Worm (Caenorhabditis elegans) whole organism, L2 larva: Measurements from ENCODE around the gene T24D5.4.

ENCODE experiments used
- C34F6.9 ChIP-seq: fragments of 150-350 bp; optimal IDR thresholded peaks from 2 replicates; lab custom pipeline; 2014; ENCODE audit warnings: missing biosample characterization, missing genetic modification characterization
- F13H6.1 ChIP-seq: sonication (generic microtip); optimal IDR thresholded peaks from 2 replicates; lab custom pipeline; 2016; ENCODE audit warnings: missing genetic modification characterization, missing compliant biosample characterization
- Y55F3AM.14 ChIP-seq: fragments of 200-800 bp; sonication (Bioruptor generic); optimal IDR thresholded peaks from 2 replicates; lab custom pipeline; 2018; ENCODE audit warnings: mild to moderate bottlenecking, missing genetic modification characterization, missing compliant biosample characterization
- ZK546.5 ChIP-seq: sonication (generic microtip); optimal IDR thresholded peaks from 2 replicates; lab custom pipeline; 2017; ENCODE audit warnings: missing biosample characterization, missing genetic modification characterization
- alr-1 ChIP-seq: fragments of 150-350 bp; optimal IDR thresholded peaks from 2 replicates; lab custom pipeline; 2014; ENCODE audit warnings: missing biosample characterization, missing genetic modification characterization
- blmp-1 ChIP-seq: sonication (generic microtip); optimal IDR thresholded peaks from 2 replicates; lab custom pipeline; 2017; ENCODE audit warnings: missing genetic modification characterization, mild to moderate bottlenecking, missing compliant biosample characterization, antibody characterized with exemption, moderate library complexity; ENCODE audit not compliant: insufficient read depth
- ceh-82 ChIP-seq: fragments of 150-350 bp; optimal IDR thresholded peaks from 2 replicates; lab custom pipeline; 2014; ENCODE audit warnings: missing biosample characterization, missing genetic modification characterization
- crh-2 ChIP-seq: sonication (generic microtip); optimal IDR thresholded peaks from 2 replicates; lab custom pipeline; 2017; ENCODE audit warnings: missing biosample characterization, missing genetic modification characterization
- egl-27 ChIP-seq: sonication (generic microtip); optimal IDR thresholded peaks from 3 replicates; lab custom pipeline; 2017; ENCODE audit warnings: missing biosample characterization, missing genetic modification reagents, missing genetic modification characterization
- elt-1 ChIP-seq: fragments of 150-350 bp; optimal IDR thresholded peaks from 2 replicates; lab custom pipeline; 2014; ENCODE audit warnings: missing biosample characterization, missing genetic modification characterization
- fos-1 ChIP-seq: fragments of 150-350 bp; optimal IDR thresholded peaks from 2 replicates; lab custom pipeline; 2014; ENCODE audit warnings: missing biosample characterization, missing genetic modification characterization
- gmeb-1 ChIP-seq: fragments of 150-350 bp; optimal IDR thresholded peaks from 2 replicates; lab custom pipeline; 2014; ENCODE audit warnings: missing biosample characterization, missing genetic modification characterization
- lin-13 ChIP-seq: fragments of 150-350 bp; optimal IDR thresholded peaks from 2 replicates; lab custom pipeline; 2014; ENCODE audit warnings: missing biosample characterization, missing genetic modification reagents, missing genetic modification characterization
- lin-39 ChIP-seq: fragments of 150-350 bp; optimal IDR thresholded peaks from 2 replicates; lab custom pipeline; 2014; ENCODE audit warnings: missing biosample characterization, missing genetic modification reagents, missing genetic modification characterization
- lsy-2 ChIP-seq, 2 experiments: fragments of 150-350 bp in 1 of 2; sonication (generic microtip) in 1 of 2; optimal IDR thresholded peaks; 2 replicates each; lab custom pipeline; 2014 to 2017; ENCODE audit warnings: missing biosample characterization in 2 of 2, missing genetic modification characterization in 2 of 2
- mbf-1 ChIP-seq: sonication (generic microtip); optimal IDR thresholded peaks from 2 replicates; lab custom pipeline; 2017; ENCODE audit warnings: missing biosample characterization, missing genetic modification characterization
- nhr-12 ChIP-seq: fragments of 150-350 bp; optimal IDR thresholded peaks from 2 replicates; lab custom pipeline; 2014; ENCODE audit warnings: missing biosample characterization, missing genetic modification characterization
- nhr-129 ChIP-seq: fragments of 150-350 bp; optimal IDR thresholded peaks from 2 replicates; lab custom pipeline; 2014; ENCODE audit warnings: missing biosample characterization, missing genetic modification characterization
- nhr-21 ChIP-seq: fragments of 150-350 bp; optimal IDR thresholded peaks from 2 replicates; lab custom pipeline; 2014; ENCODE audit warnings: missing biosample characterization, missing genetic modification characterization
- nhr-237 ChIP-seq: fragments of 150-350 bp; optimal IDR thresholded peaks from 2 replicates; lab custom pipeline; 2014; ENCODE audit warnings: missing biosample characterization, missing genetic modification characterization
- nhr-25 ChIP-seq: fragments of 150-350 bp; sonication (generic microtip); optimal IDR thresholded peaks from 3 replicates; lab custom pipeline; 2014; ENCODE audit warnings: missing biosample characterization, missing genetic modification characterization
- nhr-6 ChIP-seq: fragments of 150-350 bp; optimal IDR thresholded peaks from 2 replicates; lab custom pipeline; 2014; ENCODE audit warnings: missing biosample characterization, missing genetic modification characterization
- peb-1 ChIP-seq: fragments of 150-350 bp; optimal IDR thresholded peaks from 2 replicates; lab custom pipeline; 2014; ENCODE audit warnings: missing biosample characterization, missing genetic modification characterization
- skn-1 ChIP-seq: sonication (generic microtip); optimal IDR thresholded peaks from 2 replicates; lab custom pipeline; 2017; ENCODE audit warnings: missing biosample characterization, missing genetic modification characterization
- sma-3 ChIP-seq: sonication (generic microtip); optimal IDR thresholded peaks from 2 replicates; lab custom pipeline; 2016; ENCODE audit warnings: missing genetic modification reagents, missing genetic modification characterization, missing compliant biosample characterization
- sma-9 ChIP-seq, 2 experiments: fragments of 150-350 bp in 1 of 2; sonication (generic microtip) in 1 of 2; optimal IDR thresholded peaks; 2 replicates each; lab custom pipeline; 2014 to 2016; ENCODE audit warnings: missing genetic modification characterization in 2 of 2, mild to moderate bottlenecking in 1 of 2, missing biosample characterization in 1 of 2, missing compliant biosample characterization in 1 of 2, missing genetic modification reagents in 1 of 2, moderate library complexity in 1 of 2
- unc-39 ChIP-seq: fragments of 150-350 bp; optimal IDR thresholded peaks from 2 replicates; lab custom pipeline; 2014; ENCODE audit warnings: missing biosample characterization, missing genetic modification characterization
- unc-55 ChIP-seq: fragments of 150-350 bp; sonication (generic microtip); optimal IDR thresholded peaks from 3 replicates; lab custom pipeline; 2014; ENCODE audit warnings: missing biosample characterization, missing genetic modification reagents, missing genetic modification characterization
- unc-62 ChIP-seq: fragments of 150-350 bp; optimal IDR thresholded peaks from 2 replicates; lab custom pipeline; 2014; ENCODE audit warnings: missing biosample characterization, missing genetic modification reagents, missing genetic modification characterization
- ztf-11 ChIP-seq: sonication (generic microtip); optimal IDR thresholded peaks from 2 replicates; lab custom pipeline; 2017; ENCODE audit warnings: missing biosample characterization, missing genetic modification characterization

T24D5.4 gene

DNA sequence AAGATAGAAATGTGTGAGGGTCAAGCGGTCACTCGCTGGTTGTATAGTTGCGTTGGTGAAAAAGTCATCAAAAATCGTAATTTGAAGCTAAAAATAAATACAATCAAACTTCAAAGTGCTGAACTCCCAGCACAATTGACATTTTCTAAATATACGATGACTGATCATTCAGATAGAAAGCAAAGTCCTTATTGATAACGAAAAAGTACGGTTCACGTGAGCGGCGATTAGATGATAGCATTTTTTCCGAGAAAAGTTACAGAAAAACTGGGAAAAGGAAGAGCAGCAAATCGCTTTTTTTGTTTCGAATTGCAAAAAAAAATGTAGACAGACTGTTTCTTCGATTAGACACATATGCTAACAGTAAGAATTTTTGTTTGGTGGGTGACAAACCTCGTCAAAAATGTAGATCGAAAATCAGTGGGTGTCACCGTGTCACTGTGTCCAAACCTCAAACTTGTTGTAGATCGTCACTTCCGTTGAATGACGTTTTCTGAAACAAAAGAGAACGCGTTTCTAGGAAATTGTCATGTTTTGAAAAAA, 37.0 kb downstream of the T24D5.4 start, which contains the start of gene ivns-1:
Gene ivns-1 (minus strand): TSS at position 493 of the 543 bp plus-strand sequence.
- TF ChIP-seq fos-1 (tag; lab: Kevin White, UChicago) (peak; percentile 35), gmeb-1 (no peak)

DNA sequence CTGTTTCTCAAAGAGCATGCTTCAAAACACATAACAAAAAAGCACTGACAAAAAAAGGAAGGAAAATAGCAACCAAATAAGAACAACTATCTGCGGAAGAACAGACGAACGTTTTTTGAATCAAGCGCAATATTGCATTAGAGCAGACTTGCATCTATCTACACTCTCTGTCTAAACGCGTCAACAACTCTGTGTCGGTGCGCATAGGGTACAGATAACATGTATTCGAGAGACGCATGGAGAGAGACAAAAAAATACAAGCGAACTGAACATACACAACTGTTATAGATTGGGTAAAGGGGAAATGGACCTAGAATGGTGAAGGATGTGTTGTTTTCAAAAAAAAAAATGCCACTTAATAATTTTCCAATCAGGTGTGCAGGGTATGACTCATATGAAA, 38.0 kb downstream of the T24D5.4 start:
- TF ChIP-seq blmp-1 (tag; lab: Kevin White, UChicago) (peak; percentile 6), ztf-11 (tag; lab: Kevin White, UChicago) (no peak), gmeb-1 (peak; percentile 67), fos-1 (tag; lab: Kevin White, UChicago) (peak; percentile 73), sma-3 (peak; percentile 49), C34F6.9 (tag; lab: Kevin White, UChicago) (peak; percentile 54), unc-55 (GFP tag; lab: Kevin White, UChicago) (peak; percentile 72), mbf-1 (tag; lab: Kevin White, UChicago) (no peak), sma-9 (GFP tag; optimal IDR thresholded peaks at IDR 0.05; lab: Kevin White, UChicago) (peak; percentile 59), sma-9 (tag; optimal IDR thresholded peaks at IDR 0.05; lab: Kevin White, UChicago) (no peak), skn-1 (tag; lab: Kevin White, UChicago) (no peak), lsy-2 (tag; optimal IDR thresholded peaks at IDR 0.05; lab: Kevin White, UChicago) (peak in 1 of 2 experiments; percentile 63), crh-2 (tag; lab: Kevin White, UChicago) (peak; percentile 79), F13H6.1 (tag; lab: Kevin White, UChicago) (peak; percentile 34), peb-1 (tag; lab: Kevin White, UChicago) (no peak), nhr-129 (tag; lab: Kevin White, UChicago) (peak; percentile 81), lin-13 (peak; percentile 8), nhr-25 (tag; lab: Kevin White, UChicago) (peak; percentile 52), nhr-6 (tag; lab: Kevin White, UChicago) (peak; percentile 40), egl-27 (tag; lab: Kevin White, UChicago) (no peak)

DNA sequence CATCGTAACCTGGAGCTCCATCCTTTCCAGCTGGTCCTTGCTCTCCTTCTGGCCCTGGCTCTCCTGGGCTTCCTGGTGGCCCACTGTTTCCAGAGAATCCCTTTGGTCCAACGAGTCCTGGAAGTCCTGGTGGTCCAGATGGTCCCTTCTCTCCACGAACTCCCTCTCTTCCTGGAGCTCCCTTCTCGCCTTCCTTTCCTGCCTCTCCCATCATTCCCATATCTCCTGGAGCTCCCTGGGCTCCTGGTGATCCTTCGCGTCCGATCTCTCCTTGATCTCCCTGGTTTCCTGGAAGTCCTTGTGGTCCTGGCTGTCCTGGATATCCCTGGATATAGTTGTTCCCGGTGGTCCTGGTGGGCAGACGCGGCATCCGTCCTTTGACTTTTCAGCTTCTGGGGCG, 39.3 kb downstream of the T24D5.4 start:
- no peak for TF ChIP-seq elt-1
- TF ChIP-seq, all 48 proteins: peak for 0

DNA sequence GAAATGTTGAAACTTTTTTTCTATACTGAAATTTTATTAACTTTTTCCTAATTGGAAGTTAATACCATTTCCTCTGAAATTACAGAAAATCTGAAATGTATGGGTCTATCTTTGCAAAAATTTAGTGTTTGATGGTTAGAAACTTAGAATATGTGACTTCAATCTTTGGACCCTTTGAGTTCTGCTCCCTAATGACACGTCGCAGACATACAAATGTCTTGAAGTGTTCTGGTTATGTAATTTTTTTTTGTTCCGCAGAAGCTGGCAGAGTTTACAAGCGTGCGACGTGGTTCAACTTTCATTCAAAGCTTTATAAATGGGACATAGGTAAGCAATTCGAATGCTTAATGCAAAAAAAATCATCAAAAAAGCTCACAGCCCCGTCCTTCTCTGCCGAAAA, 41.0 kb downstream of the T24D5.4 start:
- TF ChIP-seq blmp-1 (tag; lab: Kevin White, UChicago) (no peak), nhr-21 (no peak), ZK546.5 (tag; lab: Kevin White, UChicago) (no peak)

DNA sequence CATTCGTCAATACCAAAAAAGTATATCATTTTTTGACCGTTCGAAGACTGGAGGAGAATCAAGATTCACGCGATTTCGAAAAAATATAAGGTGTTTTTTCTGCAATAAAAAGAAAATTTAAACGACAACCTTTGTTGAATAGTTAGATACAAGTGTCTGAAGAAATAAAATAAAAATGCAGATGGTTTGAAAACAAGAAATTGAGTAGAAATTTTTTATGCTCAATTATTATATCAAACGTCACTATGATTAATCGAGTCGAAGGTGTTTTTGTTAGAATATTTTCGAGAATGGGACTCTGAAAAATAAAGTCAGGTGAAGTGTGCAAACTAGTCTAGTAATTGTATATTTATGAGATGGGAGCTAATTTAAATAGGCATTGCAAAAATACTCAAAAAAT, 43.5 kb downstream of the T24D5.4 start, which contains the start of gene R09A8.5:
Gene R09A8.5 (minus strand): TSS at position 101 of the 400 bp plus-strand sequence.
- TF ChIP-seq ceh-82 (tag; lab: Kevin White, UChicago) (no peak), nhr-12 (tag; lab: Kevin White, UChicago) (no peak), gmeb-1 (no peak)

DNA sequence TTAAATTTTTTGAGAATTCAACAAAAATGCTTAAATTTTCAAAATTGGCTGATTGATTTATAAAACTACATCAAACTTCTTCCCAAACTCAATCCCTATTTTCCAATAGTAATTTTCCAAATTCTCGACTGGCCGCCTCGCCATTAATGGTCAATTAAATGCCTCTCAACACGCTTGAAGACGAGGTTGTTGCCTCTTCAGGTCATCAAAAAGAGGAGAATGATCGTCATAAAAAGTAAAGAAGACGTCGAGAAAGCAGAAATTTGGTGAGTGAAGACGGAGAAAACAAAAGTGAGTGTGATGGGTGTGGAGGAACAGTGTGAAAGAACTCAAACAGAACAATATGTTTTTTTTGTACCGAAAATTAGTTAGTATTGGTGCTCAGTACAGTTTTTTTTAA, 44.0 kb downstream of the T24D5.4 start:
- no peak for TF ChIP-seq crh-2 (tag; lab: Kevin White, UChicago)
- no peak for TF ChIP-seq sma-9 (GFP tag; optimal IDR thresholded peaks at IDR 0.05; lab: Kevin White, UChicago)
- no peak for TF ChIP-seq sma-9 (tag; optimal IDR thresholded peaks at IDR 0.05; lab: Kevin White, UChicago)
- TF ChIP-seq ztf-11 (tag; lab: Kevin White, UChicago): no peak
- TF ChIP-seq alr-1 (tag; lab: Kevin White, UChicago): no peak
- TF ChIP-seq elt-1: no peak
- TF ChIP-seq ceh-82 (tag; lab: Kevin White, UChicago): no peak
- TF ChIP-seq Y55F3AM.14 (GFP tag; lab: Kevin White, UChicago): no peak
- TF ChIP-seq nhr-237 (tag; lab: Kevin White, UChicago): no peak
- no peak for TF ChIP-seq unc-62 (GFP tag; lab: Kevin White, UChicago)
- no peak for TF ChIP-seq lin-39 (tag; lab: Kevin White, UChicago)
- no peak for TF ChIP-seq unc-39 (tag; lab: Kevin White, UChicago)
